Worm (Caenorhabditis elegans) whole organism, mixed stage, embryonic: ENCODE results near the gene C32B5.7.

ENCODE experiments used
- M03D4.4 ChIP-seq: sonication (generic microtip); optimal IDR thresholded peaks from 2 replicates; lab custom pipeline; 2017; ENCODE audit warnings: mild to moderate bottlenecking, missing genetic modification characterization, missing compliant biosample characterization
- bed-3 ChIP-seq: fragments of 200-800 bp; sonication (Bioruptor generic); optimal IDR thresholded peaks from 3 replicates; lab custom pipeline; 2018; ENCODE audit warnings: mild to moderate bottlenecking, missing genetic modification characterization, moderate library complexity, missing compliant biosample characterization
- blmp-1 ChIP-seq: fragments of 150-350 bp; optimal IDR thresholded peaks from 2 replicates; lab custom pipeline; 2014; ENCODE audit warnings: missing biosample characterization, missing genetic modification characterization
- ceh-39 ChIP-seq: fragments of 150-350 bp; optimal IDR thresholded peaks from 2 replicates; lab custom pipeline; 2014; ENCODE audit warnings: missing biosample characterization, missing genetic modification characterization
- ceh-43 ChIP-seq: fragments of 200-800 bp; sonication (Bioruptor generic); optimal IDR thresholded peaks from 2 replicates; lab custom pipeline; 2018; ENCODE audit warnings: mild to moderate bottlenecking, missing genetic modification characterization, moderate library complexity, missing compliant biosample characterization
- ceh-83 ChIP-seq: fragments of 200-800 bp; sonication (Bioruptor generic); optimal IDR thresholded peaks from 2 replicates; lab custom pipeline; 2018; ENCODE audit warnings: mild to moderate bottlenecking, missing genetic modification characterization, missing compliant biosample characterization
- cnd-1 ChIP-seq: fragments of 200-800 bp; sonication (Bioruptor generic); optimal IDR thresholded peaks from 2 replicates; lab custom pipeline; 2018; ENCODE audit warnings: mild to moderate bottlenecking, missing genetic modification characterization, missing compliant biosample characterization
- drap-1 ChIP-seq: fragments of 200-800 bp; sonication (Bioruptor generic); optimal IDR thresholded peaks from 3 replicates; lab custom pipeline; 2018; ENCODE audit warnings: mild to moderate bottlenecking, missing genetic modification characterization, missing compliant biosample characterization
- elt-1 ChIP-seq: sonication (generic microtip); optimal IDR thresholded peaks from 2 replicates; lab custom pipeline; 2017; ENCODE audit warnings: missing genetic modification characterization, mild to moderate bottlenecking, missing compliant biosample characterization, antibody characterized with exemption, moderate library complexity, borderline replicate concordance; ENCODE audit not compliant: insufficient read depth
- elt-3 ChIP-seq: fragments of 150-350 bp; optimal IDR thresholded peaks from 2 replicates; lab custom pipeline; 2014; ENCODE audit warnings: missing biosample characterization, missing genetic modification characterization
- flh-1 ChIP-seq: fragments of 200-800 bp; sonication (Bioruptor generic); optimal IDR thresholded peaks from 2 replicates; lab custom pipeline; 2018; ENCODE audit warnings: mild to moderate bottlenecking, missing genetic modification characterization, moderate library complexity, missing compliant biosample characterization
- ham-2 ChIP-seq: fragments of 200-800 bp; sonication (Bioruptor generic); optimal IDR thresholded peaks from 2 replicates; lab custom pipeline; 2018; ENCODE audit warnings: mild to moderate bottlenecking, missing genetic modification characterization, missing compliant biosample characterization
- hlh-1 ChIP-seq: fragments of 150-350 bp; optimal IDR thresholded peaks from 2 replicates; lab custom pipeline; 2014; ENCODE audit warnings: missing biosample characterization, missing genetic modification reagents, missing genetic modification characterization
- lin-13 ChIP-seq: fragments of 150-350 bp; optimal IDR thresholded peaks from 2 replicates; lab custom pipeline; 2014; ENCODE audit warnings: missing biosample characterization, missing genetic modification characterization
- lin-32 ChIP-seq: fragments of 200-800 bp; sonication (Bioruptor generic); optimal IDR thresholded peaks from 2 replicates; lab custom pipeline; 2018; ENCODE audit warnings: mild to moderate bottlenecking, missing genetic modification characterization, missing compliant biosample characterization
- lsy-2 ChIP-seq: fragments of 150-350 bp; optimal IDR thresholded peaks from 2 replicates; lab custom pipeline; 2014; ENCODE audit warnings: missing biosample characterization, missing genetic modification characterization
- mab-5 ChIP-seq: fragments of 150-350 bp; optimal IDR thresholded peaks from 2 replicates; lab custom pipeline; 2014; ENCODE audit warnings: missing biosample characterization, missing genetic modification characterization
- mep-1 ChIP-seq: fragments of 150-350 bp; optimal IDR thresholded peaks from 2 replicates; lab custom pipeline; 2017; ENCODE audit warnings: missing biosample characterization, missing genetic modification reagents, missing genetic modification characterization, inconsistent platforms
- mls-2 ChIP-seq: sonication (generic microtip); optimal IDR thresholded peaks from 2 replicates; lab custom pipeline; 2016; ENCODE audit warnings: mild to moderate bottlenecking, missing genetic modification characterization, moderate library complexity, missing compliant biosample characterization
- nhr-12 ChIP-seq: fragments of 150-350 bp; optimal IDR thresholded peaks from 2 replicates; lab custom pipeline; 2014; ENCODE audit warnings: missing biosample characterization, missing genetic modification characterization
- nhr-2 ChIP-seq: fragments of 150-350 bp; optimal IDR thresholded peaks from 2 replicates; lab custom pipeline; 2014; ENCODE audit warnings: missing biosample characterization, missing genetic modification characterization
- nhr-237 ChIP-seq: fragments of 150-350 bp; optimal IDR thresholded peaks from 2 replicates; lab custom pipeline; 2014; ENCODE audit warnings: missing biosample characterization, missing genetic modification characterization
- nhr-28 ChIP-seq: fragments of 150-350 bp; optimal IDR thresholded peaks from 2 replicates; lab custom pipeline; 2014; ENCODE audit warnings: missing biosample characterization, missing genetic modification characterization
- nhr-76 ChIP-seq: sonication (generic microtip); optimal IDR thresholded peaks from 2 replicates; lab custom pipeline; 2017; ENCODE audit warnings: missing biosample characterization, missing genetic modification characterization
- pha-4 ChIP-seq: fragments of 150-350 bp; optimal IDR thresholded peaks from 2 replicates; lab custom pipeline; 2018; ENCODE audit warnings: missing biosample characterization, missing genetic modification reagents, missing genetic modification characterization
- sem-2 ChIP-seq: fragments of 200-800 bp; sonication (Bioruptor generic); optimal IDR thresholded peaks from 2 replicates; lab custom pipeline; 2018; ENCODE audit warnings: mild to moderate bottlenecking, missing genetic modification characterization, missing compliant biosample characterization
- snpc-4 ChIP-seq: fragments of 150-350 bp; optimal IDR thresholded peaks from 2 replicates; lab custom pipeline; 2014; ENCODE audit warnings: missing biosample characterization, missing genetic modification characterization
- sptf-1 ChIP-seq: sonication (generic microtip); optimal IDR thresholded peaks from 2 replicates; lab custom pipeline; 2017; ENCODE audit warnings: mild to moderate bottlenecking, missing genetic modification characterization, moderate library complexity, missing compliant biosample characterization
- tbx-8 ChIP-seq: fragments of 200-800 bp; sonication (Bioruptor generic); optimal IDR thresholded peaks from 2 replicates; lab custom pipeline; 2018; ENCODE audit warnings: mild to moderate bottlenecking, missing genetic modification characterization, moderate library complexity, missing compliant biosample characterization
- unc-120 ChIP-seq: sonication (generic microtip); optimal IDR thresholded peaks from 2 replicates; lab custom pipeline; 2017; ENCODE audit warnings: missing genetic modification characterization, missing compliant biosample characterization; ENCODE audit not compliant: poor library complexity, severe bottlenecking
- unc-39 ChIP-seq: fragments of 150-350 bp; optimal IDR thresholded peaks from 2 replicates; lab custom pipeline; 2014; ENCODE audit warnings: missing biosample characterization, missing genetic modification characterization
- unc-62 ChIP-seq: fragments of 150-350 bp; optimal IDR thresholded peaks from 2 replicates; lab custom pipeline; 2014; ENCODE audit warnings: missing biosample characterization, missing genetic modification reagents, missing genetic modification characterization
- zip-8 ChIP-seq: fragments of 150-350 bp; optimal IDR thresholded peaks from 2 replicates; lab custom pipeline; 2014; ENCODE audit warnings: missing biosample characterization, missing genetic modification characterization
- ztf-11 ChIP-seq: fragments of 150-350 bp; optimal IDR thresholded peaks from 2 replicates; lab custom pipeline; 2014; ENCODE audit warnings: missing biosample characterization, missing genetic modification characterization

Gene C32B5.7

DNA sequence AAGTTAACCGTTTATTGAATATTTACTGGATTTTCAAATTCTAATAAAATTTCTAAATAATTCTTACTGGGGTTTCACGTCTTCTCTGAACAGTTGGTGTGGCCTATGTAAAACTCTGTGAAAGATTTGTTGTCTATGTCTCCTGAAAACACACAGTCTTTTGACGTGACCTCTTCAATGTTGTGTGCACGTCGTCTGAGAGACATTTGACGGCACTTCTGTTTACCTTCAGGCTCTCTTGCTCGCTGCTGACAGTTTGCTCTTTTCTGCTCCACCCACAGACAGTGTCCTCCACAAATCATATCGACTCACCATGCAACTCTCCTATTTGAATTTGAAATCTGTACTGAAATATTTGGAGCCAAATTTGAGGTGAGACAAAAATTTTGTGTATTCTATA lies 29.5 kb upstream of the C32B5.7 start, which contains the start of gene fbxc-34:
fbxc-34 (plus strand) TSS at position 301 of the 400 bp plus-strand sequence.
- peak; percentile 33 for TF ChIP-seq hlh-1 (tag; lab: Kevin White, UChicago)

DNA sequence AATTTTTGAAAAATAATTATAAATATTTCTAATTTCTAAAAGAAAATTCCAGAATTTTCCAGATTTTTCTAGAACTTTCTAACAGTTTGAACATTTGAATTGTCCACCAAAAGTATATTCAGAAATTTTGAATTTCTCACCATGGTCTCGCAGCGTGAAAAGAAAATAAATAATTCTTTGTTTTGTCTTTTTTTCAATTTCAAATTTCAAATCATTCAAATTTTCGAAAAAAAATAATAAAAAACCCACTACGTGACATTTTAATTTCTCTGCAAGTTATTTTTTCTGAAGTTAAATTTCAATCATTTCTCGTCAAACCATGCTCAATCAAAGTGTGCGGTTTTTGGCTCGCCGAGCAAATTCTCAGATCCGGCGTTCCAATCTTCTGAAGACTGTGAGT lies 27.6 kb upstream of the C32B5.7 start, which contains the start of gene acs-15:
acs-15 (plus strand) TSS at position 301 of the 400 bp plus-strand sequence.
- TF ChIP-seq elt-1 (tag; lab: Kevin White, UChicago) (no peak), bed-3 (GFP tag; lab: Kevin White, UChicago) (no peak), cnd-1 (tag; lab: Kevin White, UChicago) (no peak), mep-1 (no peak), lsy-2 (tag; lab: Kevin White, UChicago) (no peak), lin-13 (no peak), M03D4.4 (tag; lab: Kevin White, UChicago) (no peak), blmp-1 (tag; lab: Kevin White, UChicago) (no peak), unc-62 (no peak), ceh-39 (tag; lab: Kevin White, UChicago) (no peak), hlh-1 (tag; lab: Kevin White, UChicago) (no peak), zip-8 (tag; lab: Kevin White, UChicago) (no peak), pha-4 (tag; lab: Kevin White, UChicago) (no peak), sem-2 (no peak), elt-3 (no peak), ceh-83 (GFP tag; lab: Kevin White, UChicago) (no peak), mls-2 (no peak), sptf-1 (tag; lab: Kevin White, UChicago) (no peak), unc-39 (tag; lab: Kevin White, UChicago) (no peak)

DNA sequence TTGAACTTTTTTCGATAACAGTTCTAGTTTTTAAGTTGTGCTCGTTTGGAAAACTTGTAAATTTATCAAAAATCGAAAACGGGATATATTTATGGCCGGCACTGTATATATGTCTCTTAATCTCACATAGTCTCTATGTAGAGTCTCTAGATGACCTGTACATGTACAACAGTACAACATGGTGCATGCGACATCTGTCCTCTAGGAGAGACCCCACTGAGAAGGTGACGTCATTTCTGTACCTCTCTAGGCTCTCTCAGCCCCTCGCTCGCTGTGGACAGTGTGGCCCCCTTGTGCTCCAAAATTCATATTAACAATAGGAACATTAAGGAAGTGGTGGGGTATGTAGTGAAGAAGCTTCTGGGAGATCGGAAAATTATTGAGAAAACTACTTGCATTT lies 23.1 kb upstream of the C32B5.7 start:
- TF ChIP-seq sem-2 (no peak), flh-1 (GFP tag; lab: Kevin White, UChicago) (no peak), lin-32 (GFP tag; lab: Kevin White, UChicago) (peak; percentile 46), tbx-8 (GFP tag; lab: Kevin White, UChicago) (no peak), elt-1 (tag; lab: Kevin White, UChicago) (no peak), zip-8 (tag; lab: Kevin White, UChicago) (peak; percentile 64), mab-5 (tag; lab: Kevin White, UChicago) (no peak), pha-4 (tag; lab: Kevin White, UChicago) (no peak), mls-2 (no peak), nhr-76 (tag; lab: Kevin White, UChicago) (no peak), blmp-1 (tag; lab: Kevin White, UChicago) (no peak), ztf-11 (tag; lab: Kevin White, UChicago) (no peak), unc-62 (no peak), ham-2 (GFP tag; lab: Kevin White, UChicago) (no peak), cnd-1 (tag; lab: Kevin White, UChicago) (peak; percentile 71), nhr-12 (tag; lab: Kevin White, UChicago) (no peak), bed-3 (GFP tag; lab: Kevin White, UChicago) (no peak), nhr-28 (tag; lab: Kevin White, UChicago) (no peak), unc-39 (tag; lab: Kevin White, UChicago) (no peak), unc-120 (no peak), nhr-2 (tag; lab: Kevin White, UChicago) (peak; percentile 90), ceh-43 (GFP tag; lab: Kevin White, UChicago) (no peak), mep-1 (no peak), sptf-1 (tag; lab: Kevin White, UChicago) (no peak), drap-1 (GFP tag; lab: Kevin White, UChicago) (no peak)

- no peak for TF ChIP-seq nhr-12 (tag; lab: Kevin White, UChicago)
- TF ChIP-seq sptf-1 (tag; lab: Kevin White, UChicago) = no peak
- TF ChIP-seq snpc-4 (tag; lab: Kevin White, UChicago) = no peak
- TF ChIP-seq ztf-11 (tag; lab: Kevin White, UChicago) = no peak
- no peak for TF ChIP-seq drap-1 (GFP tag; lab: Kevin White, UChicago)
- no peak for TF ChIP-seq nhr-76 (tag; lab: Kevin White, UChicago)
- TF ChIP-seq tbx-8 (GFP tag; lab: Kevin White, UChicago) = no peak
- TF ChIP-seq zip-8 (tag; lab: Kevin White, UChicago) = no peak
- TF ChIP-seq blmp-1 (tag; lab: Kevin White, UChicago) = no peak
- no peak for TF ChIP-seq unc-39 (tag; lab: Kevin White, UChicago)
- TF ChIP-seq cnd-1 (tag; lab: Kevin White, UChicago) = no peak
- TF ChIP-seq ceh-43 (GFP tag; lab: Kevin White, UChicago) = no peak
- TF ChIP-seq nhr-28 (tag; lab: Kevin White, UChicago) = no peak
- TF ChIP-seq ceh-39 (tag; lab: Kevin White, UChicago) = no peak
- no peak for TF ChIP-seq ceh-83 (GFP tag; lab: Kevin White, UChicago)
- no peak for TF ChIP-seq mls-2
- TF ChIP-seq nhr-237 (tag; lab: Kevin White, UChicago) = no peak
- no peak for TF ChIP-seq pha-4 (tag; lab: Kevin White, UChicago)
- no peak for TF ChIP-seq lsy-2 (tag; lab: Kevin White, UChicago)
These were observed 21.8 kb upstream of the C32B5.7 start, which contains the start of gene R07C3.3 for ce11 chrII:938549-938948. R07C3.3 (plus strand) TSS chrII:938849.
